Fruit fly (Drosophila melanogaster) whole organism, embryonic: ENCODE results near the gene Mtl.

Experiments
- Antp ChIP-seq: fragments of 200-800 bp; sonication (Bioruptor generic); optimal IDR thresholded peaks from 3 replicates; lab custom pipeline; 2016; ENCODE audit warnings: missing biosample characterization, missing genetic modification characterization
- B-H1 ChIP-seq: fragments of 200-800 bp; sonication (Bioruptor generic); IDR thresholded peaks from 3 replicates; pipeline ENCODE4 v1.3.6; 2022; ENCODE audit warnings: missing biosample characterization, missing genetic modification characterization
- Bgb ChIP-seq: fragments of 200-800 bp; sonication (Bioruptor generic); IDR thresholded peaks from 2 replicates; pipeline ENCODE4 v1.3.6; 2022; ENCODE audit warnings: missing biosample characterization, missing genetic modification characterization; ENCODE audit not compliant: partially characterized antibody
- BtbVII ChIP-seq: fragments of 200-800 bp; sonication (Bioruptor generic); optimal IDR thresholded peaks from 3 replicates; lab custom pipeline; 2017; ENCODE audit warnings: missing biosample characterization, mild to moderate bottlenecking, missing genetic modification characterization
- CG10565 ChIP-seq: fragments of 200-800 bp; sonication (Bioruptor generic); optimal IDR thresholded peaks from 3 replicates; lab custom pipeline; 2016; ENCODE audit warnings: missing biosample characterization, mild to moderate bottlenecking, missing genetic modification characterization
- CG17359 ChIP-seq: fragments of 200-800 bp; sonication (Bioruptor generic); optimal IDR thresholded peaks from 3 replicates; lab custom pipeline; 2018; ENCODE audit warnings: missing biosample characterization, mild to moderate bottlenecking, missing genetic modification characterization, moderate library complexity
- CG18764 ChIP-seq: fragments of 200-800 bp; sonication (Bioruptor generic); optimal IDR thresholded peaks from 3 replicates; lab custom pipeline; 2016; ENCODE audit warnings: missing biosample characterization, missing genetic modification characterization
- CG2116 ChIP-seq: fragments of 200-800 bp; sonication (Bioruptor generic); optimal IDR thresholded peaks from 3 replicates; lab custom pipeline; 2018; ENCODE audit warnings: missing biosample characterization, mild to moderate bottlenecking, missing genetic modification characterization
- CG2202 ChIP-seq: fragments of 200-800 bp; sonication (Bioruptor generic); optimal IDR thresholded peaks from 2 replicates; lab custom pipeline; 2018; ENCODE audit warnings: missing biosample characterization, mild to moderate bottlenecking, missing genetic modification characterization
- CG2678 ChIP-seq: fragments of 200-800 bp; sonication (Bioruptor generic); optimal IDR thresholded peaks from 3 replicates; lab custom pipeline; 2019; ENCODE audit warnings: missing biosample characterization, mild to moderate bottlenecking, missing genetic modification characterization, moderate library complexity
- CG30431 ChIP-seq: fragments of 200-800 bp; sonication (Bioruptor generic); optimal IDR thresholded peaks from 2 replicates; lab custom pipeline; 2017; ENCODE audit warnings: missing biosample characterization, missing genetic modification characterization
- CG34376 ChIP-seq: fragments of 200-800 bp; sonication (Bioruptor generic); optimal IDR thresholded peaks from 2 replicates; lab custom pipeline; 2018; ENCODE audit warnings: missing biosample characterization, mild to moderate bottlenecking, missing genetic modification characterization
- CG34422 ChIP-seq: fragments of 200-800 bp; sonication (Bioruptor generic); IDR thresholded peaks from 3 replicates; pipeline ENCODE4 v1.3.6; 2022; ENCODE audit warnings: missing biosample characterization, missing genetic modification characterization
- CG3726 ChIP-seq: fragments of 200-800 bp; sonication (Bioruptor generic); IDR thresholded peaks from 3 replicates; pipeline ENCODE4, ENCODE4 v1.3.6; 2022; ENCODE audit warnings: missing biosample characterization, missing genetic modification characterization
- CG42726 ChIP-seq: fragments of 200-800 bp; sonication (Bioruptor generic); IDR thresholded peaks from 2 replicates; pipeline ENCODE4 v1.3.6; 2022; ENCODE audit warnings: missing biosample characterization, missing genetic modification characterization; ENCODE audit not compliant: partially characterized antibody
- CG6683 ChIP-seq: fragments of 200-800 bp; sonication (Bioruptor generic); optimal IDR thresholded peaks from 2 replicates; lab custom pipeline; 2017; ENCODE audit warnings: missing biosample characterization, mild to moderate bottlenecking, missing genetic modification characterization, missing genetic modification reagents
- CG6689 ChIP-seq: fragments of 200-800 bp; sonication (Bioruptor generic); IDR thresholded peaks from 2 replicates; pipeline ENCODE4 v1.3.6; 2022; ENCODE audit warnings: missing biosample characterization, missing genetic modification characterization
- CG7786 ChIP-seq: fragments of 200-800 bp; sonication (Bioruptor generic); optimal IDR thresholded peaks from 2 replicates; lab custom pipeline; 2016; ENCODE audit warnings: missing biosample characterization, missing genetic modification characterization
- CG7839 ChIP-seq: fragments of 200-800 bp; sonication (Bioruptor generic); optimal IDR thresholded peaks from 3 replicates; lab custom pipeline; 2018; ENCODE audit warnings: missing biosample characterization, mild to moderate bottlenecking, missing genetic modification characterization, moderate library complexity
- CG8290 ChIP-seq, 3 experiments: fragments of 200-800 bp; sonication (Bioruptor generic); optimal IDR thresholded peaks; 2 replicates each; lab custom pipeline; 2016 to 2019; ENCODE audit warnings: missing biosample characterization in 3 of 3, missing genetic modification characterization in 3 of 3, mild to moderate bottlenecking in 2 of 3, moderate library complexity in 1 of 3
- CG9215 ChIP-seq: fragments of 200-800 bp; sonication (Bioruptor generic); IDR thresholded peaks from 2 replicates; pipeline ENCODE4 v1.3.6; 2022; ENCODE audit warnings: missing biosample characterization, missing genetic modification characterization
- CG9727 ChIP-seq: fragments of 200-800 bp; sonication (Bioruptor generic); optimal IDR thresholded peaks from 3 replicates; lab custom pipeline; 2017; ENCODE audit warnings: missing biosample characterization, mild to moderate bottlenecking, missing genetic modification characterization
- CG9932 ChIP-seq: fragments of 200-800 bp; sonication (Bioruptor generic); IDR thresholded peaks from 2 replicates; pipeline ENCODE4 v1.3.6; 2022; ENCODE audit warnings: missing biosample characterization, missing genetic modification characterization
- CoRest ChIP-seq: fragments of 200-800 bp; sonication (Bioruptor generic); optimal IDR thresholded peaks from 3 replicates; lab custom pipeline; 2018; ENCODE audit warnings: missing biosample characterization, mild to moderate bottlenecking, missing genetic modification characterization, moderate library complexity
- Dbx ChIP-seq: fragments of 200-800 bp; sonication (Bioruptor generic); IDR thresholded peaks from 3 replicates; pipeline ENCODE4 v1.3.6; 2022; ENCODE audit warnings: missing biosample characterization, missing genetic modification characterization
- Fer1 ChIP-seq: fragments of 200-800 bp; sonication (Bioruptor generic); optimal IDR thresholded peaks from 2 replicates; lab custom pipeline; 2017; ENCODE audit warnings: missing biosample characterization, mild to moderate bottlenecking, missing genetic modification characterization
- Gug ChIP-seq: fragments of 200-800 bp; sonication (Bioruptor generic); IDR thresholded peaks from 4 replicates; pipeline ENCODE4 v1.3.6; 2022; ENCODE audit warnings: missing biosample characterization, missing genetic modification characterization
- Hey ChIP-seq: fragments of 200-800 bp; sonication (Bioruptor generic); optimal IDR thresholded peaks from 3 replicates; lab custom pipeline; 2018; ENCODE audit warnings: missing biosample characterization, mild to moderate bottlenecking, missing genetic modification characterization
- Med ChIP-seq: fragments of 200-800 bp; sonication (Bioruptor generic); peaks from one replicate; lab custom pipeline; 2016; ENCODE audit warnings: missing biosample characterization, missing genetic modification characterization, mild to moderate bottlenecking, inconsistent platforms, moderate library complexity
- Meics ChIP-seq: fragments of 200-800 bp; sonication (Bioruptor generic); optimal IDR thresholded peaks from 2 replicates; lab custom pipeline; 2017; ENCODE audit warnings: missing biosample characterization, mild to moderate bottlenecking, missing genetic modification characterization
- NfI ChIP-seq: fragments of 200-800 bp; sonication (Bioruptor generic); optimal IDR thresholded peaks from 3 replicates; lab custom pipeline; 2018; ENCODE audit warnings: missing biosample characterization, mild to moderate bottlenecking, missing genetic modification characterization, moderate library complexity
- PHDP ChIP-seq: fragments of 200-800 bp; sonication (Bioruptor generic); optimal IDR thresholded peaks from 3 replicates; lab custom pipeline; 2018; ENCODE audit warnings: missing biosample characterization, mild to moderate bottlenecking, missing genetic modification characterization, moderate library complexity
- Poxn ChIP-seq: fragments of 200-800 bp; sonication (Bioruptor generic); IDR thresholded peaks from 2 replicates; pipeline ENCODE4 v1.3.6; 2022; ENCODE audit warnings: missing biosample characterization, missing genetic modification characterization
- Ptx1 ChIP-seq: fragments of 200-800 bp; sonication (Bioruptor generic); IDR thresholded peaks from 2 replicates; pipeline ENCODE4 v1.3.6; 2022; ENCODE audit warnings: missing biosample characterization, missing genetic modification characterization
- Sox102F ChIP-seq: fragments of 200-800 bp; sonication (Bioruptor generic); optimal IDR thresholded peaks from 2 replicates; lab custom pipeline; 2018; ENCODE audit warnings: missing biosample characterization, mild to moderate bottlenecking, missing genetic modification characterization, moderate library complexity
- dmrt99B ChIP-seq: fragments of 200-800 bp; sonication (Bioruptor generic); optimal IDR thresholded peaks from 2 replicates; lab custom pipeline; 2018; ENCODE audit warnings: missing biosample characterization, mild to moderate bottlenecking, missing genetic modification characterization, moderate library complexity
- emc ChIP-seq: fragments of 200-800 bp; sonication (Bioruptor generic); optimal IDR thresholded peaks from 2 replicates; lab custom pipeline; 2016; ENCODE audit warnings: missing biosample characterization, missing genetic modification characterization
- grau ChIP-seq: fragments of 200-800 bp; optimal IDR thresholded peaks from 3 replicates; lab custom pipeline; 2019; ENCODE audit warnings: missing biosample characterization, mild to moderate bottlenecking, missing genetic modification characterization, moderate library complexity
- grn ChIP-seq: fragments of 200-800 bp; sonication (Bioruptor generic); optimal IDR thresholded peaks from 3 replicates; lab custom pipeline; 2017; ENCODE audit warnings: missing biosample characterization, missing genetic modification characterization
- lab ChIP-seq: fragments of 200-800 bp; sonication (Bioruptor generic); optimal IDR thresholded peaks from 3 replicates; lab custom pipeline; 2017; ENCODE audit warnings: missing biosample characterization, missing genetic modification characterization, mild to moderate bottlenecking, moderate library complexity, missing genetic modification reagents
- lilli ChIP-seq: fragments of 200-800 bp; sonication (Bioruptor generic); optimal IDR thresholded peaks from 3 replicates; lab custom pipeline; 2016; ENCODE audit warnings: missing biosample characterization, missing genetic modification characterization
- oc ChIP-seq: fragments of 200-800 bp; sonication (Bioruptor generic); optimal IDR thresholded peaks from 2 replicates; lab custom pipeline; 2018; ENCODE audit warnings: missing biosample characterization, mild to moderate bottlenecking, missing genetic modification characterization, moderate library complexity
- pho ChIP-seq: fragments of 200-800 bp; sonication (Bioruptor generic); optimal IDR thresholded peaks from 2 replicates; lab custom pipeline; 2016; ENCODE audit warnings: missing biosample characterization, missing genetic modification characterization
- pita ChIP-seq: fragments of 200-800 bp; sonication (Bioruptor generic); optimal IDR thresholded peaks from 2 replicates; lab custom pipeline; 2017; ENCODE audit warnings: missing biosample characterization, mild to moderate bottlenecking, missing genetic modification characterization
- ranshi ChIP-seq: fragments of 200-800 bp; sonication (Bioruptor generic); IDR thresholded peaks from 2 replicates; pipeline ENCODE4 v1.3.6; 2022; ENCODE audit warnings: missing biosample characterization, missing genetic modification characterization
- row ChIP-seq: fragments of 200-800 bp; sonication (Bioruptor generic); IDR thresholded peaks from 3 replicates; pipeline ENCODE4 v1.3.6; 2022; ENCODE audit warnings: missing biosample characterization, missing genetic modification characterization
- sisA ChIP-seq: fragments of 200-800 bp; sonication (Bioruptor generic); IDR thresholded peaks from 2 replicates; pipeline ENCODE4 v1.3.6; 2022; ENCODE audit warnings: missing biosample characterization, missing genetic modification characterization
- stc ChIP-seq: fragments of 200-800 bp; sonication (Bioruptor generic); IDR thresholded peaks from 2 replicates; pipeline ENCODE4 v1.3.6; 2022; ENCODE audit warnings: missing biosample characterization, missing genetic modification characterization
- vvl ChIP-seq: fragments of 200-800 bp; sonication (Bioruptor generic); IDR thresholded peaks from 2 replicates; pipeline ENCODE4 v1.3.6; 2022; ENCODE audit warnings: missing biosample characterization, missing genetic modification characterization
- zf30C ChIP-seq: fragments of 200-800 bp; sonication (Bioruptor generic); optimal IDR thresholded peaks from 3 replicates; lab custom pipeline; 2018; ENCODE audit warnings: missing biosample characterization, mild to moderate bottlenecking, missing genetic modification characterization
- zfh1 ChIP-seq: fragments of 200-800 bp; sonication (Bioruptor generic); IDR thresholded peaks from 3 replicates; pipeline ENCODE4 v1.3.6; 2022; ENCODE audit warnings: missing biosample characterization, missing genetic modification characterization

The Mtl gene

DNA sequence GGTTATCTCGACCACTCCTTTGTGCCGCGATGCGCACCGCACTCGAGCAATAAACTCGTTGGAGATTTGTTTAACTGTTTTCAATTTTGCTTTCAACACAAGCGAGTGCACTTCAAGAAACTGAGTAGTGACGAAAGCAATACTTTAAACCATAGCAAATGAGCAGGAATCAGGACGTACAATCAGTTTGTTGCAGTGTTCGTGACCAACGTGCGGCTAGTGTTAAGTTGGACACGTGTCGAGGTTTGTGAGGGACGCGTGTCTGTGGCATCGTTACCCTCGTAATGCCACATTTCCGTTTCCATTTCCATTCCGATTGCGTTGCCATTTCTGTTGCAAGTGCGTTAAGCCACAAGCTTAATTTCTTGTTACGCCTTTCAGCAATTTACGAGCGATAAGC, 19.7 kb upstream of the Mtl start:
- TF ChIP-seq CG8290 (GFP tag; optimal IDR thresholded peaks at IDR 0.05; lab: Kevin White, UChicago): no peak
- no peak for TF ChIP-seq CG8290 (tag; optimal IDR thresholded peaks at IDR 0.05; lab: Kevin White, UChicago)
- TF ChIP-seq CG2116 (GFP tag; lab: Kevin White, UChicago): no peak
- peak; percentile 31 for TF ChIP-seq Med
- TF ChIP-seq CG9215 (GFP tag; lab: Robert Waterston, UW): no peak
- no peak for TF ChIP-seq BtbVII (GFP tag; lab: Kevin White, UChicago)
- no peak for TF ChIP-seq grau
- no peak for TF ChIP-seq emc (GFP tag; lab: Kevin White, UChicago)
- TF ChIP-seq zf30C (GFP tag; lab: Kevin White, UChicago): no peak
- no peak for TF ChIP-seq stc (GFP tag; lab: Robert Waterston, UW)
- 0 out of 3 replicates have a peak, but pooled peaks have one; percentile 14 for TF ChIP-seq zfh1 (GFP tag; lab: Robert Waterston, UW)
- TF ChIP-seq Bgb (GFP tag; lab: Robert Waterston, UW): no peak
- no peak for TF ChIP-seq Poxn (GFP tag; lab: Robert Waterston, UW)
- no peak for TF ChIP-seq CG7786
- TF ChIP-seq NfI (GFP tag; lab: Kevin White, UChicago): no peak
- TF ChIP-seq CG30431 (GFP tag; lab: Kevin White, UChicago): no peak
- no peak for TF ChIP-seq CG9727 (GFP tag; lab: Kevin White, UChicago)
- no peak for TF ChIP-seq CG2202 (tag; lab: Kevin White, UChicago)
- TF ChIP-seq CG3726 (GFP tag; lab: Robert Waterston, UW): no peak
- no peak for TF ChIP-seq oc (tag; lab: Kevin White, UChicago)
- TF ChIP-seq Dbx (GFP tag; lab: Robert Waterston, UW): no peak
- peak; percentile 17 for TF ChIP-seq Antp (GFP tag; lab: Kevin White, UChicago)
- no peak for TF ChIP-seq Gug (GFP tag; lab: Robert Waterston, UW)
- no peak for TF ChIP-seq CG18764 (GFP tag; lab: Kevin White, UChicago)
- peak; percentile 99 for TF ChIP-seq Hey (tag; lab: Kevin White, UChicago)
- no peak for TF ChIP-seq lilli (GFP tag; lab: Kevin White, UChicago)
- TF ChIP-seq row: 0 out of 3 replicates have a peak, but pooled peaks have one; percentile 15
- TF ChIP-seq CG34376 (GFP tag; lab: Kevin White, UChicago): no peak
- TF ChIP-seq pho (GFP tag; lab: Kevin White, UChicago): no peak
- TF ChIP-seq CG10565 (GFP tag; lab: Kevin White, UChicago): no peak
- no peak for TF ChIP-seq Sox102F (GFP tag; lab: Kevin White, UChicago)

DNA sequence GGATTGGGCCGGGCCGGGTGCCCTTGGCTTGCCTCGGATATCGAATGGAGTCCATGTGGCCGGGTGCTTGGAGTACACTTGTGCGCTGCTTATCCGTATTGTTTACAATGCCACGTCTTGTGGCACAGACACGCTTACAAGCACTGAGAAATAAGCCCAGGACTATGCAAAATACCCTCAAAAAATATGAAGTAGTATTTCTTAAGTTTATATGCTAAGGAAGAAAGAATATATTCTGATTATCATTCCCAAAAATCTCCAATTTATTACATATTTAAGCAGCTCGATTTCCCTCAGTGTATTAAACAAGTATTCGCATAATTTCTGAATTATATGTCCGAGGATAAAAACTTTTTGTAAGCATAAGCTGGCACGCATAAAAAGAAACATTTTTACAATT, 14.4 kb upstream of the Mtl start:
- peak; percentile 27; the same call in 2 of the 3 replicates for TF ChIP-seq B-H1 (GFP tag; lab: Robert Waterston, UW)
- peak; percentile 17 for TF ChIP-seq CG17359 (tag; lab: Kevin White, UChicago)
- TF ChIP-seq ranshi (GFP tag; lab: Robert Waterston, UW): 0 out of 2 replicates have a peak, but pooled peaks have one; percentile 36
- peak; percentile 46 for TF ChIP-seq dmrt99B (tag; lab: Kevin White, UChicago)
- peak; percentile 33; the same call in 1 of the 2 replicates for TF ChIP-seq CG6689
- peak; percentile 21 for TF ChIP-seq PHDP (tag; lab: Kevin White, UChicago)
- 0 out of 2 replicates have a peak, but pooled peaks have one; percentile 19 for TF ChIP-seq Ptx1
- no peak for TF ChIP-seq pita (GFP tag; lab: Kevin White, UChicago)
- no peak for TF ChIP-seq CG42726 (GFP tag; lab: Robert Waterston, UW)
- TF ChIP-seq CG34422 (GFP tag; lab: Robert Waterston, UW): no peak
- TF ChIP-seq sisA (GFP tag; lab: Robert Waterston, UW): 0 out of 2 replicates have a peak, but pooled peaks have one; percentile 34
- peak; percentile 45 for TF ChIP-seq CG2678 (tag; lab: Kevin White, UChicago)
- no peak for TF ChIP-seq grn (GFP tag; lab: Kevin White, UChicago)
- no peak for TF ChIP-seq CG6683 (GFP tag; lab: Kevin White, UChicago)
- TF ChIP-seq Fer1 (GFP tag; lab: Kevin White, UChicago): peak; percentile 16
- TF ChIP-seq lab (GFP tag; lab: Kevin White, UChicago): peak; percentile 58
- peak; percentile 15 for TF ChIP-seq Meics (GFP tag; lab: Kevin White, UChicago)
- TF ChIP-seq vvl (GFP tag; lab: Robert Waterston, UW): peak; percentile 35; the same call in 1 of the 2 replicates
- peak; percentile 25; the same call in 1 of the 2 replicates for TF ChIP-seq CG9932 (GFP tag; lab: Robert Waterston, UW)
- TF ChIP-seq CG7839 (tag; lab: Kevin White, UChicago): no peak
- TF ChIP-seq CoRest (tag; lab: Kevin White, UChicago): peak; percentile 11
